Fruit fly (Drosophila melanogaster) whole organism, embryonic: ENCODE results near the gene CG11975.
A peak's percentile ranks its signal among the peaks of the same experiment; 100 is the strongest.

Experiments
- CG10462 ChIP-seq: fragments of 200-800 bp; sonication (Bioruptor generic); optimal IDR thresholded peaks from 2 replicates; lab custom pipeline; 2016; ENCODE audit warnings: missing biosample characterization, missing genetic modification characterization
- CG11398 ChIP-seq: fragments of 200-800 bp; sonication (Bioruptor generic); optimal IDR thresholded peaks from 2 replicates; lab custom pipeline; 2016; ENCODE audit warnings: missing biosample characterization, missing genetic modification characterization
- CG15269 ChIP-seq: fragments of 200-800 bp; sonication (Bioruptor generic); optimal IDR thresholded peaks from 2 replicates; lab custom pipeline; 2018; ENCODE audit warnings: missing biosample characterization, mild to moderate bottlenecking, missing genetic modification characterization, moderate library complexity
- CG15479 ChIP-seq: fragments of 200-800 bp; sonication (Bioruptor generic); optimal IDR thresholded peaks from 3 replicates; lab custom pipeline; 2019; ENCODE audit warnings: missing biosample characterization, mild to moderate bottlenecking, missing genetic modification characterization, moderate library complexity
- CG16863 ChIP-seq: fragments of 200-800 bp; sonication (Bioruptor generic); optimal IDR thresholded peaks from 3 replicates; lab custom pipeline; 2016; ENCODE audit warnings: missing biosample characterization, missing genetic modification characterization
- CG17612 ChIP-seq: fragments of 200-800 bp; sonication (Bioruptor generic); IDR thresholded peaks from 2 replicates; pipeline ENCODE4 v1.3.6; 2022; ENCODE audit warnings: missing biosample characterization, missing genetic modification characterization
- CG2202 ChIP-seq: fragments of 200-800 bp; sonication (Bioruptor generic); optimal IDR thresholded peaks from 2 replicates; lab custom pipeline; 2018; ENCODE audit warnings: missing biosample characterization, mild to moderate bottlenecking, missing genetic modification characterization
- CG2712 ChIP-seq: fragments of 200-800 bp; optimal IDR thresholded peaks from 3 replicates; lab custom pipeline; 2019; ENCODE audit warnings: missing biosample characterization, mild to moderate bottlenecking, missing genetic modification characterization, moderate library complexity
- CG34422 ChIP-seq: fragments of 200-800 bp; sonication (Bioruptor generic); IDR thresholded peaks from 3 replicates; pipeline ENCODE4 v1.3.6; 2022; ENCODE audit warnings: missing biosample characterization, missing genetic modification characterization
- CG4328 ChIP-seq: fragments of 200-800 bp; sonication (Bioruptor generic); optimal IDR thresholded peaks from 3 replicates; lab custom pipeline; 2017; ENCODE audit warnings: missing biosample characterization, missing genetic modification reagents, missing genetic modification characterization
- CG4360 ChIP-seq: fragments of 200-800 bp; sonication (Bioruptor generic); IDR thresholded peaks from 2 replicates; pipeline ENCODE4 v1.3.6; 2022; ENCODE audit warnings: missing biosample characterization, missing genetic modification characterization
- CG5180 ChIP-seq: fragments of 200-800 bp; sonication (Bioruptor generic); optimal IDR thresholded peaks from 3 replicates; lab custom pipeline; 2017; ENCODE audit warnings: missing biosample characterization, missing genetic modification characterization, mild to moderate bottlenecking, moderate library complexity, missing genetic modification reagents
- CG9609 ChIP-seq: fragments of 200-800 bp; sonication (Bioruptor generic); optimal IDR thresholded peaks from 3 replicates; lab custom pipeline; 2016; ENCODE audit warnings: missing biosample characterization, missing genetic modification characterization
- Dfd ChIP-seq, 2 experiments: fragments of >200 bp; optimal IDR thresholded peaks; 2 replicates each; lab custom pipeline; 2017; ENCODE audit warnings: missing biosample characterization in 2 of 2, missing genetic modification characterization in 2 of 2
- Doc2 ChIP-seq: fragments of 200-800 bp; sonication (Bioruptor generic); IDR thresholded peaks from 2 replicates; pipeline ENCODE4 v1.3.6; 2022; ENCODE audit warnings: missing biosample characterization, missing genetic modification characterization
- Drgx ChIP-seq: fragments of 200-800 bp; sonication (Bioruptor generic); IDR thresholded peaks from 2 replicates; pipeline ENCODE4 v1.3.6; 2022; ENCODE audit warnings: missing biosample characterization, missing genetic modification characterization
- E2f1 ChIP-seq: fragments of 200-800 bp; sonication (Bioruptor generic); IDR thresholded peaks from 2 replicates; pipeline ENCODE4 v1.3.6; 2022; ENCODE audit warnings: missing biosample characterization, missing genetic modification characterization
- ERR ChIP-seq: fragments of 200-800 bp; sonication (Bioruptor generic); optimal IDR thresholded peaks from 2 replicates; lab custom pipeline; 2016; ENCODE audit warnings: missing biosample characterization, missing genetic modification characterization
- Eip74EF ChIP-seq, 2 experiments: fragments of 200-800 bp in 1 of 2; fragments of >200 bp in 1 of 2; sonication (Bioruptor generic) in 1 of 2; optimal IDR thresholded peaks; 2 replicates each; lab custom pipeline; 2017 to 2019; ENCODE audit warnings: missing biosample characterization in 2 of 2, missing genetic modification characterization in 2 of 2, mild to moderate bottlenecking in 1 of 2, moderate library complexity in 1 of 2
- Fer1 ChIP-seq: fragments of 200-800 bp; sonication (Bioruptor generic); optimal IDR thresholded peaks from 2 replicates; lab custom pipeline; 2017; ENCODE audit warnings: missing biosample characterization, mild to moderate bottlenecking, missing genetic modification characterization
- HLHmδ ChIP-seq: fragments of 200-800 bp; sonication (Bioruptor generic); optimal IDR thresholded peaks from 2 replicates; lab custom pipeline; 2018; ENCODE audit warnings: missing biosample characterization, mild to moderate bottlenecking, missing genetic modification characterization, moderate library complexity
- Hey ChIP-seq: fragments of 200-800 bp; sonication (Bioruptor generic); optimal IDR thresholded peaks from 3 replicates; lab custom pipeline; 2018; ENCODE audit warnings: missing biosample characterization, mild to moderate bottlenecking, missing genetic modification characterization
- Hmr ChIP-seq: fragments of 200-800 bp; sonication (Bioruptor generic); optimal IDR thresholded peaks from 3 replicates; lab custom pipeline; 2017; ENCODE audit warnings: mild to moderate bottlenecking, missing biosample characterization, missing genetic modification reagents, missing genetic modification characterization
- Hr78 ChIP-seq, 2 experiments: fragments of 200-800 bp in 1 of 2; fragments of >200 bp in 1 of 2; sonication (Bioruptor generic) in 1 of 2; optimal IDR thresholded peaks; 2 replicates each; lab custom pipeline; 2017 to 2019; ENCODE audit warnings: missing biosample characterization in 2 of 2, missing genetic modification characterization in 2 of 2, mild to moderate bottlenecking in 1 of 2, moderate library complexity in 1 of 2
- Lpt ChIP-seq: fragments of >200 bp; optimal IDR thresholded peaks from 2 replicates; lab custom pipeline; 2018; ENCODE audit warnings: missing biosample characterization, missing genetic modification characterization
- Med ChIP-seq: fragments of 200-800 bp; sonication (Bioruptor generic); peaks from one replicate; lab custom pipeline; 2016; ENCODE audit warnings: missing biosample characterization, missing genetic modification characterization, mild to moderate bottlenecking, inconsistent platforms, moderate library complexity
- Myb ChIP-seq: fragments of 200-800 bp; sonication (Bioruptor generic); optimal IDR thresholded peaks from 2 replicates; lab custom pipeline; 2016; ENCODE audit warnings: missing biosample characterization, missing genetic modification characterization
- NC2α ChIP-seq: fragments of 200-800 bp; sonication (Bioruptor generic); optimal IDR thresholded peaks from 2 replicates; lab custom pipeline; 2016; ENCODE audit warnings: missing biosample characterization, missing genetic modification characterization
- Nf-YA ChIP-seq: fragments of 200-800 bp; sonication (Bioruptor generic); IDR thresholded peaks from 2 replicates; pipeline ENCODE4 v1.3.6; 2022; ENCODE audit warnings: missing biosample characterization, missing genetic modification characterization
- PHDP ChIP-seq: fragments of 200-800 bp; sonication (Bioruptor generic); optimal IDR thresholded peaks from 3 replicates; lab custom pipeline; 2018; ENCODE audit warnings: missing biosample characterization, mild to moderate bottlenecking, missing genetic modification characterization, moderate library complexity
- Sox102F ChIP-seq: fragments of 200-800 bp; sonication (Bioruptor generic); optimal IDR thresholded peaks from 2 replicates; lab custom pipeline; 2018; ENCODE audit warnings: missing biosample characterization, mild to moderate bottlenecking, missing genetic modification characterization, moderate library complexity
- Trl ChIP-seq, 3 experiments: fragments of >200 bp in 2 of 3; fragments of 200-800 bp in 1 of 3; sonication (Bioruptor generic) in 1 of 3; optimal IDR thresholded peaks; 2 replicates in 1 of 3; 3 replicates in 2 of 3; lab custom pipeline; 2016 to 2017; ENCODE audit warnings: missing biosample characterization in 1 of 3, missing genetic modification characterization in 1 of 3
- abd-A ChIP-seq: fragments of 200-800 bp; sonication (Bioruptor generic); optimal IDR thresholded peaks from 3 replicates; lab custom pipeline; 2019; ENCODE audit warnings: missing biosample characterization, mild to moderate bottlenecking, missing genetic modification characterization, moderate library complexity
- aop ChIP-seq: fragments of 200-800 bp; sonication (Bioruptor generic); IDR thresholded peaks from 2 replicates; pipeline ENCODE4 v1.3.6; 2022; ENCODE audit warnings: missing biosample characterization, missing genetic modification characterization
- ash1 ChIP-seq: fragments of 200-800 bp; sonication (Bioruptor generic); optimal IDR thresholded peaks from 2 replicates; lab custom pipeline; 2018; ENCODE audit warnings: missing biosample characterization, mild to moderate bottlenecking, missing genetic modification characterization
- chm ChIP-seq: fragments of 200-800 bp; sonication (Bioruptor generic); IDR thresholded peaks from 2 replicates; pipeline ENCODE4 v1.3.6; 2022; ENCODE audit warnings: missing biosample characterization, missing genetic modification characterization
- chn ChIP-seq: fragments of 200-800 bp; sonication (Bioruptor generic); optimal IDR thresholded peaks from 2 replicates; lab custom pipeline; 2016; ENCODE audit warnings: missing biosample characterization, missing genetic modification characterization
- corto ChIP-seq: fragments of 200-800 bp; sonication (Bioruptor generic); optimal IDR thresholded peaks from 2 replicates; lab custom pipeline; 2016; ENCODE audit warnings: missing biosample characterization, mild to moderate bottlenecking, missing genetic modification characterization, moderate library complexity
- crc ChIP-seq: fragments of 200-800 bp; sonication (Bioruptor generic); optimal IDR thresholded peaks from 2 replicates; lab custom pipeline; 2016; ENCODE audit warnings: missing biosample characterization, missing genetic modification characterization
- cwo ChIP-seq: fragments of 200-800 bp; sonication (Bioruptor generic); optimal IDR thresholded peaks from 3 replicates; lab custom pipeline; 2017; ENCODE audit warnings: missing biosample characterization, missing genetic modification characterization, mild to moderate bottlenecking, moderate library complexity, missing genetic modification reagents
- dati ChIP-seq: fragments of 200-800 bp; sonication (Bioruptor generic); IDR thresholded peaks from 2 replicates; pipeline ENCODE4 v1.3.6; 2022; ENCODE audit warnings: missing biosample characterization, missing genetic modification characterization
- emc ChIP-seq: fragments of 200-800 bp; sonication (Bioruptor generic); optimal IDR thresholded peaks from 2 replicates; lab custom pipeline; 2016; ENCODE audit warnings: missing biosample characterization, missing genetic modification characterization
- ftz-f1 ChIP-seq: fragments of 200-800 bp; sonication (Bioruptor generic); optimal IDR thresholded peaks from 2 replicates; lab custom pipeline; 2016; ENCODE audit warnings: missing biosample characterization, missing genetic modification characterization
- gsb-n ChIP-seq: fragments of 200-800 bp; sonication (Bioruptor generic); optimal IDR thresholded peaks from 3 replicates; lab custom pipeline; 2018; ENCODE audit warnings: missing biosample characterization, mild to moderate bottlenecking, missing genetic modification characterization
- kni ChIP-seq: fragments of 200-800 bp; sonication (Bioruptor generic); optimal IDR thresholded peaks from 3 replicates; lab custom pipeline; 2017; ENCODE audit warnings: mild to moderate bottlenecking, missing biosample characterization, missing genetic modification reagents, missing genetic modification characterization
- nerfin-1 ChIP-seq: fragments of 200-800 bp; sonication (Bioruptor generic); optimal IDR thresholded peaks from 3 replicates; lab custom pipeline; 2019; ENCODE audit warnings: missing biosample characterization, mild to moderate bottlenecking, missing genetic modification characterization, moderate library complexity
- nerfin-2 ChIP-seq: fragments of 200-800 bp; sonication (Bioruptor generic); IDR thresholded peaks from 2 replicates; pipeline ENCODE4 v1.3.6; 2022; ENCODE audit warnings: missing biosample characterization, missing genetic modification characterization; ENCODE audit not compliant: partially characterized antibody
- sens ChIP-seq: fragments of 200-800 bp; sonication (Bioruptor generic); peaks from one replicate; lab custom pipeline; 2016; ENCODE audit warnings: missing biosample characterization, missing genetic modification characterization
- sim ChIP-seq: fragments of 200-800 bp; sonication (Bioruptor generic); IDR thresholded peaks from 2 replicates; pipeline ENCODE4 v1.3.6; 2022; ENCODE audit warnings: missing biosample characterization, missing genetic modification characterization
- sima ChIP-seq: fragments of 200-800 bp; sonication (Bioruptor generic); optimal IDR thresholded peaks from 2 replicates; lab custom pipeline; 2016; ENCODE audit warnings: missing biosample characterization, missing genetic modification characterization
- trh ChIP-seq: fragments of 200-800 bp; sonication (Bioruptor generic); optimal IDR thresholded peaks from 2 replicates; lab custom pipeline; 2016; ENCODE audit warnings: missing biosample characterization, missing genetic modification characterization
- zfh1 ChIP-seq: fragments of 200-800 bp; sonication (Bioruptor generic); IDR thresholded peaks from 3 replicates; pipeline ENCODE4 v1.3.6; 2022; ENCODE audit warnings: missing biosample characterization, missing genetic modification characterization

CG11975 gene

DNA sequence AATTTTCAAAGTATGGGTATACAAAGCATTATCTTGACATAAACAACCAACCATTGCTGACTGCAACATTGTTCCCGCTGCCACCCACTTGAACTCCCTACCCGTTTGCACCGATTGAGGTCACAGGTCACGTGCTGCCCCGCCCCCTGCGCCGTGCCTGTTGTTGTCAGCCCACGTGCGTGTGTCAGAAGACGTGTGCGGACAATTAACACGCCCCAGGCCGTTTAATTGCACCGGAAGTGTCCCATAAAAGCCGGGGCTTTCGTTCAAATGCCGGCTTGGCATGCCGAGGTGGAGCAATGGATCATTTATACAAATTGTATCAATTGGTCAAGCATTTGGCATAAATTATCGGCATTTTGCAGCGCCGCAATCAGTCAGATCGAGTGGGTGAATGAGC lies 34.0 kb downstream of the CG11975 start (continued):
- TF ChIP-seq ftz-f1 (no peak), CG5180 (GFP tag; lab: Kevin White, UChicago) (no peak), kni (peak; percentile 78), CG34422 (GFP tag; lab: Robert Waterston, UW) (no peak), chn (GFP tag; lab: Kevin White, UChicago) (no peak), Drgx (GFP tag; lab: Robert Waterston, UW) (no peak), Hr78 (GFP tag; optimal IDR thresholded peaks at IDR 0.05; lab: Kevin White, UChicago) (peak in 1 of 2 experiments; percentile 98), PHDP (tag; lab: Kevin White, UChicago) (no peak), aop (peak; percentile 58; the same call in 1 of the 2 replicates), CG11398 (GFP tag; lab: Kevin White, UChicago) (no peak), Nf-YA (GFP tag; lab: Robert Waterston, UW) (peak; percentile 7; the same call in 1 of the 2 replicates), CG15479 (no peak), abd-A (peak; percentile 73), trh (GFP tag; lab: Kevin White, UChicago) (no peak), Fer1 (no peak), CG16863 (GFP tag; lab: Kevin White, UChicago) (no peak), CG4360 (peak; percentile 36; the same call in 1 of the 2 replicates), gsb-n (tag; lab: Kevin White, UChicago) (no peak), Myb (GFP tag; lab: Kevin White, UChicago) (no peak), CG9609 (GFP tag; lab: Kevin White, UChicago) (no peak), ERR (GFP tag; lab: Kevin White, UChicago) (no peak), nerfin-1 (tag; lab: Kevin White, UChicago) (peak; percentile 0), CG15269 (tag; lab: Kevin White, UChicago) (no peak), crc (GFP tag; lab: Kevin White, UChicago) (no peak), CG4328 (GFP tag; lab: Kevin White, UChicago) (no peak), Med (GFP tag; lab: Kevin White, UChicago) (no peak), zfh1 (GFP tag; lab: Robert Waterston, UW) (no peak), Lpt (GFP tag; lab: Kevin White, UChicago) (no peak), nerfin-2 (GFP tag; lab: Robert Waterston, UW) (no peak), CG17612 (GFP tag; lab: Robert Waterston, UW) (no peak), chm (GFP tag; lab: Robert Waterston, UW) (no peak), Doc2 (GFP tag; lab: Robert Waterston, UW) (no peak), CG2712 (tag; lab: Kevin White, UChicago) (no peak), Eip74EF (GFP tag; optimal IDR thresholded peaks at IDR 0.05; lab: Kevin White, UChicago) (peak in 1 of 2 experiments; percentile 75), HLHmδ (GFP tag; lab: Kevin White, UChicago) (peak; percentile 80), Trl (optimal IDR thresholded peaks at IDR 0.05; lab: Kevin White, UChicago) (no peak), Trl (GFP tag; optimal IDR thresholded peaks at IDR 0.05; lab: Kevin White, UChicago) (no peak), cwo (GFP tag; lab: Kevin White, UChicago) (peak; percentile 88), emc (GFP tag; lab: Kevin White, UChicago) (no peak), Hmr (GFP tag; lab: Kevin White, UChicago) (no peak)
- TF ChIP-seq, all 482 proteins: peak for 19

DNA sequence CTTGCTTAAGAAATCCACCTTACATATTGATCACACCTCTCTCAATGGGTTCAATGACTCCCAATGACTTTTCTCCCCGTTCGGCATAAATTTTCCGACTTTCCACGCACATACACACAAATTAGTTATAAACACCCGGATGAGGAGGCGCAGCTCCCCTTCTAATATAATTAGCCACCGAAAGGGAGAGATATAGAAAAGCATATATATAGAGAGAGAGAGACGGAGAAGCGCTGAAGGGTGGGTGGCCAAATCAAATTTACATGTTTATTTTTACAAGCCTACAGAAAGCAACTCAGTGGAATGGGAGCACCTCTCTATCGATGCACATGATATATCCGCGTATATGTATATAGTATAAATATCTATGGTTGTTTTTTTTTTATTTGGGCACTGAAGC lies 35.6 kb downstream of the CG11975 start:
- TF ChIP-seq corto (GFP tag; lab: Kevin White, UChicago) (no peak), Dfd (GFP tag; optimal IDR thresholded peaks at IDR 0.05; lab: Kevin White, UChicago) (no peak), Sox102F (GFP tag; lab: Kevin White, UChicago) (no peak), CG2202 (tag; lab: Kevin White, UChicago) (no peak), chm (GFP tag; lab: Robert Waterston, UW) (0 out of 2 replicates have a peak, but pooled peaks have one; percentile 29), sim (no peak), sima (GFP tag; lab: Kevin White, UChicago) (no peak), cwo (GFP tag; lab: Kevin White, UChicago) (no peak), Hey (tag; lab: Kevin White, UChicago) (no peak), NC2α (no peak), ash1 (GFP tag; lab: Kevin White, UChicago) (no peak), CG10462 (GFP tag; lab: Kevin White, UChicago) (no peak), dati (GFP tag; lab: Robert Waterston, UW) (no peak), sens (no peak), E2f1 (GFP tag; lab: Robert Waterston, UW) (no peak)
